Fruit fly (Drosophila melanogaster) whole organism, pupa: ENCODE data around the gene CG33703.

Source experiments
- CG10348 ChIP-seq: fragments of 200-800 bp; sonication (Bioruptor generic); IDR thresholded peaks from 2 replicates; pipeline ENCODE4 v1.3.6; 2022; ENCODE audit warnings: missing biosample characterization, missing genetic modification characterization
- CG12605 ChIP-seq: fragments of 200-800 bp; sonication (Bioruptor generic); IDR thresholded peaks from 2 replicates; pipeline ENCODE4 v1.3.6; 2022; ENCODE audit warnings: missing biosample characterization, missing genetic modification characterization
- CG13204 ChIP-seq: fragments of 200-800 bp; sonication (Bioruptor generic); optimal IDR thresholded peaks from 2 replicates; lab custom pipeline; 2018; ENCODE audit warnings: missing biosample characterization, mild to moderate bottlenecking, missing genetic modification characterization, moderate library complexity
- CG14655 ChIP-seq: fragments of 200-800 bp; sonication (Bioruptor generic); optimal IDR thresholded peaks from 3 replicates; lab custom pipeline; 2017; ENCODE audit warnings: mild to moderate bottlenecking, missing biosample characterization, missing genetic modification reagents, missing genetic modification characterization
- CG15710 ChIP-seq: fragments of 200-800 bp; sonication (Bioruptor generic); optimal IDR thresholded peaks from 2 replicates; lab custom pipeline; 2018; ENCODE audit warnings: missing biosample characterization, mild to moderate bottlenecking, missing genetic modification characterization, moderate library complexity
- CG17806 ChIP-seq: fragments of 200-800 bp; sonication (Bioruptor generic); optimal IDR thresholded peaks from 2 replicates; lab custom pipeline; 2018; ENCODE audit warnings: missing biosample characterization, mild to moderate bottlenecking, missing genetic modification characterization, moderate library complexity
- CG32121 ChIP-seq: fragments of 200-800 bp; sonication (Bioruptor generic); IDR thresholded peaks from 2 replicates; pipeline ENCODE4 v1.3.6; 2022; ENCODE audit warnings: missing biosample characterization, missing genetic modification characterization
- CG34367 ChIP-seq: fragments of 200-800 bp; sonication (Bioruptor generic); optimal IDR thresholded peaks from 2 replicates; lab custom pipeline; 2018; ENCODE audit warnings: missing biosample characterization, mild to moderate bottlenecking, missing genetic modification characterization
- CG4496 ChIP-seq: fragments of 200-800 bp; sonication (Bioruptor generic); IDR thresholded peaks from 3 replicates; pipeline ENCODE4 v1.3.6; 2022; ENCODE audit warnings: missing biosample characterization, missing genetic modification characterization
- CG8159 ChIP-seq: fragments of 200-800 bp; sonication (Bioruptor generic); optimal IDR thresholded peaks from 3 replicates; lab custom pipeline; 2018; ENCODE audit warnings: missing biosample characterization, mild to moderate bottlenecking, missing genetic modification characterization, moderate library complexity
- CG8301 ChIP-seq: fragments of 200-800 bp; sonication (Bioruptor generic); optimal IDR thresholded peaks from 2 replicates; lab custom pipeline; 2018; ENCODE audit warnings: missing biosample characterization, mild to moderate bottlenecking, missing genetic modification characterization
- CG9948 ChIP-seq: fragments of 200-800 bp; sonication (Bioruptor generic); optimal IDR thresholded peaks from 2 replicates; lab custom pipeline; 2018; ENCODE audit warnings: missing biosample characterization, mild to moderate bottlenecking, missing genetic modification characterization, moderate library complexity
- D1 ChIP-seq: fragments of 200-800 bp; sonication (Bioruptor generic); optimal IDR thresholded peaks from 2 replicates; lab custom pipeline; 2018; ENCODE audit warnings: missing biosample characterization, mild to moderate bottlenecking, missing genetic modification characterization, moderate library complexity
- EcR ChIP-seq: fragments of 200-800 bp; sonication (Bioruptor generic); optimal IDR thresholded peaks from 3 replicates; lab custom pipeline; 2019; ENCODE audit warnings: missing biosample characterization, missing genetic modification characterization, mild to moderate bottlenecking, moderate library complexity, missing genetic modification reagents
- Ets98B ChIP-seq: fragments of 200-800 bp; sonication (Bioruptor generic); IDR thresholded peaks from 2 replicates; pipeline ENCODE4 v1.3.6; 2022; ENCODE audit warnings: missing biosample characterization, missing genetic modification characterization
- Pif1A ChIP-seq: fragments of 200-800 bp; sonication (Bioruptor generic); optimal IDR thresholded peaks from 3 replicates; lab custom pipeline; 2016; ENCODE audit warnings: missing biosample characterization, missing genetic modification characterization
- Pif1B ChIP-seq: fragments of 200-800 bp; sonication (Bioruptor generic); optimal IDR thresholded peaks from 3 replicates; lab custom pipeline; 2016; ENCODE audit warnings: missing biosample characterization, missing genetic modification characterization
- Snoo ChIP-seq: fragments of 200-800 bp; sonication (Bioruptor generic); optimal IDR thresholded peaks from 3 replicates; lab custom pipeline; 2017; ENCODE audit warnings: missing biosample characterization, mild to moderate bottlenecking, missing genetic modification characterization, inconsistent platforms
- fd96Ca ChIP-seq: fragments of 200-800 bp; sonication (Bioruptor generic); IDR thresholded peaks from 3 replicates; pipeline ENCODE4 v1.3.6; 2022; ENCODE audit warnings: missing biosample characterization, missing genetic modification characterization
- gl ChIP-seq: fragments of 200-800 bp; sonication (Bioruptor generic); optimal IDR thresholded peaks from 2 replicates; lab custom pipeline; 2018; ENCODE audit warnings: missing biosample characterization, mild to moderate bottlenecking, missing genetic modification characterization

Gene CG33703

DNA sequence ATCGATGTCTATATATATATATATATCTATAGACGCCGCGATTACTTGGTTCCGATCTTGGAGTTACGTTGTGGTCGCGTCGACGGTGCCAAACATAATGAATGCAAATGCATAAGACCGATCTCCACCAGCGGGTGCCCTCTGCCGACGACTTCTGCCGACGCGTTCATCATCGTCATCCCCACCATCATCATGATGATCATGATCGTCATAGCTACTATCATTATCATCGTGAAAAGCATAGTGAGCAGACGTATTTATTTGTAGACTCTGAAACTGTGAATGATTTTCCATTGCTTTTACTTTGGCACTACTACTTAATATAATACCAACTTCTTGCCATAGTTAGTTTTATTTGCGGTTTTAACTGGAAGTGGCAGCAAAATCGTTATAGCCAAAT is 20.3 kb downstream of the CG33703 start, which contains the start of gene CG32037:
Gene CG32037 (minus strand): TSS at position 101 of the 400 bp plus-strand sequence.
- no peak for TF ChIP-seq EcR (GFP tag; lab: Kevin White, UChicago)
- TF ChIP-seq CG17806 (tag; lab: Kevin White, UChicago), result no peak
- TF ChIP-seq CG14655, result no peak
- TF ChIP-seq CG32121 (GFP tag; lab: Robert Waterston, UW), result no peak
- no peak for TF ChIP-seq Snoo (tag; lab: Kevin White, UChicago)
- no peak for TF ChIP-seq CG15710 (tag; lab: Kevin White, UChicago)
- TF ChIP-seq, all 21 proteins: peak for 0

dm6 chr3L:9491331-9491730 is 21.1 kb downstream of the CG33703 start:
- TF ChIP-seq CG34367 (tag; lab: Kevin White, UChicago), result no peak
- no peak for TF ChIP-seq Pif1B (GFP tag; lab: Kevin White, UChicago)
- no peak for TF ChIP-seq CG4496
- TF ChIP-seq CG8301 (tag; lab: Kevin White, UChicago), result no peak
- no peak for TF ChIP-seq CG17806 (tag; lab: Kevin White, UChicago)
- no peak for TF ChIP-seq CG13204
- no peak for TF ChIP-seq Snoo (tag; lab: Kevin White, UChicago)
- TF ChIP-seq CG14655, result no peak
- no peak for TF ChIP-seq CG15710 (tag; lab: Kevin White, UChicago)
- TF ChIP-seq CG8159, result no peak
- TF ChIP-seq Pif1A, result no peak

- no peak for TF ChIP-seq CG8301 (tag; lab: Kevin White, UChicago)
- TF ChIP-seq fd96Ca (GFP tag; lab: Robert Waterston, UW), result no peak
- no peak for TF ChIP-seq CG12605 (GFP tag; lab: Robert Waterston, UW)
- TF ChIP-seq Ets98B (GFP tag; lab: Robert Waterston, UW), result no peak
- TF ChIP-seq CG17806 (tag; lab: Kevin White, UChicago), result no peak
- TF ChIP-seq CG9948 (tag; lab: Kevin White, UChicago), result no peak
- TF ChIP-seq CG8159, result no peak
- no peak for TF ChIP-seq D1 (tag; lab: Kevin White, UChicago)
- no peak for TF ChIP-seq EcR (GFP tag; lab: Kevin White, UChicago)
- no peak for TF ChIP-seq CG32121 (GFP tag; lab: Robert Waterston, UW)
- TF ChIP-seq CG13204, result no peak
- no peak for TF ChIP-seq Pif1B (GFP tag; lab: Kevin White, UChicago)
- no peak for TF ChIP-seq Pif1A
Observed at dm6 chr3L:9490432-9490831, 22.0 kb downstream of the CG33703 start.

- TF ChIP-seq CG32121 (GFP tag; lab: Robert Waterston, UW) (peak; percentile 48), Ets98B (GFP tag; lab: Robert Waterston, UW) (no peak), CG34367 (tag; lab: Kevin White, UChicago) (no peak), CG9948 (tag; lab: Kevin White, UChicago) (no peak)
Observed at dm6 chr3L:9489627-9490026, 22.8 kb downstream of the CG33703 start.

DNA sequence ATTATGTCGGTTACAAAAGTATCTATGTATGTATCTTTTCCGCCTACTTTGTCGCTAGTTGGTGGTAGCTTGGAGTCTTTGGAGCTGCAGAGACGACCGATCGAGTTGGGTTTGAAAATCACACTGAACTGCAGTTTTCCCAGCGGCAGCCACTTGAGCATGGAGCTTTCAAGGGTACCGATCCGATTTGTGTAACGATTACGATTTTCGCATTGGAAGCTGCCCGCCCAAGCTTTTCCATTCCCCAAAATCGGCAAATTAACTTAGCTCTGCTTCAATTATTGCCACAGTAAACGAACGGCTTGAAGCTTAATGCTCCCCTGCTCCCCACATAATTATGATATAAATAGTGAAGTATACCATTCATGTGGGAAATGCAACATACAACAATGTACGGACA is 23.3 kb downstream of the CG33703 start, which contains the start of gene CG32036:
Gene CG32036 (minus strand): TSS at position 101 of the 400 bp plus-strand sequence.
- TF ChIP-seq CG10348 (GFP tag; lab: Robert Waterston, UW) (no peak), CG4496 (peak; percentile 12; the same call in 1 of the 3 replicates)

DNA sequence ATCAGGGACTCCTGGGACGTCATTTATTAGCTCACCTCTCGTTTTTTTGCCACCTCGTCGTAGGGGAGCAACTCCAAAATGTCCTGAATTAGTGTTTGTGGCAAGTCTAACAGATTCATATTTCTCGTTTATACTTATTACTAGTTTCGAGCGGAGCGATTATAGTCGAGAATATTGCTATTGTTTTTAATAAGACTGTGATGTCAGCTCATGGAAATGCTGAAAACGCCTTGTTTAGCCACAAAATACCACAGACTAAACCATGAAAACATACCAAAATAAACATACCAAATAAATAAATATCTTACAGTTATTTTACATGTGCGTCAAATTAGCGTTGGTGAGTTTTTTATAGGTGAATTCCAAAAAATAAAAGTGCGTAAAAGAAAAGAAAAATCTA is 24.9 kb downstream of the CG33703 start, which contains the start of gene pall:
Gene pall (minus strand): TSS at position 205 of the 400 bp plus-strand sequence.
- TF ChIP-seq CG15710 (tag; lab: Kevin White, UChicago) (no peak), gl (tag; lab: Kevin White, UChicago) (no peak), Pif1B (GFP tag; lab: Kevin White, UChicago) (no peak), CG4496 (no peak), CG14655 (no peak), CG12605 (GFP tag; lab: Robert Waterston, UW) (no peak), D1 (tag; lab: Kevin White, UChicago) (no peak), CG32121 (GFP tag; lab: Robert Waterston, UW) (no peak), CG8301 (tag; lab: Kevin White, UChicago) (no peak), CG10348 (GFP tag; lab: Robert Waterston, UW) (no peak), CG17806 (tag; lab: Kevin White, UChicago) (no peak), EcR (GFP tag; lab: Kevin White, UChicago) (no peak), Ets98B (GFP tag; lab: Robert Waterston, UW) (no peak)

dm6 chr3L:9476829-9477228 is 35.6 kb downstream of the CG33703 start, which contains the start of the genes Uch-L5 and Jarid2:
TSS of gene Uch-L5 (minus strand) at chr3L:9476965.
TSS of gene Jarid2 (plus strand) at chr3L:9477038.
- TF ChIP-seq Ets98B (GFP tag; lab: Robert Waterston, UW) (peak; percentile 39), CG12605 (GFP tag; lab: Robert Waterston, UW) (peak; percentile 46), Snoo (tag; lab: Kevin White, UChicago) (peak; percentile 39), CG13204 (no peak), EcR (GFP tag; lab: Kevin White, UChicago) (no peak), CG17806 (tag; lab: Kevin White, UChicago) (peak; percentile 23), CG32121 (GFP tag; lab: Robert Waterston, UW) (no peak)
- TF ChIP-seq, all 21 proteins: peak for 4
